Fruit fly (Drosophila melanogaster): Measurements from ENCODE around the gene Jon25Biii.

DNA sequence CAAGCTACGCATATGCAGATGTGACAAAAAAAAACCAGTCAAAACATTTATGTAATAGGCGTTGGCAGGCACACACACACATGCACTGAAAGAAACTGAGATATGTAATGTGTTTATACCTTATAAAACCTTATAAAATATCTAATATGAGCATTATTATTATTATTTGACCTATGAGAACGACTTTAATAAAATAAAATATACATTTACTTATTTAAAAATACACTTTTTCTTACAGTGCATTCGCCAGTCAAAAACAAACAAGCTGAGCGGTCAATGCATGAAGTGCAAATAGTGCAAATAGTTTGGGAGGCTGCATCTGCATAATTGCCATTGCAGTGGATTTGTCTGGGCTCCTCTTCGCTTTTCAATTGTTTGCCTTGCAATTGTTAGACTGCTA lies 42.6 kb downstream of the Jon25Biii start:
- TF ChIP-seq Myc (optimal IDR thresholded peaks at IDR 0.05) (no peak), psq (optimal IDR thresholded peaks at IDR 0.05) (no peak)
